Fruit fly (Drosophila melanogaster) whole organism: Measurements from ENCODE around the gene CG5196.

ENCODE experiments used
- CG8478 ChIP-seq: fragments of >200 bp; optimal IDR thresholded peaks from 2 replicates; lab custom pipeline; 2018; ENCODE audit warnings: inconsistent platforms
- Dll ChIP-seq: fragments of >200 bp; optimal IDR thresholded peaks from 2 replicates; lab custom pipeline; 2017
- psq ChIP-seq: fragments of >200 bp; optimal IDR thresholded peaks from 2 replicates; lab custom pipeline; 2017

dm6 chr3R:12423997-12424396, 15.9 kb downstream of the CG5196 start:
- no peak for TF ChIP-seq CG8478
- no peak for TF ChIP-seq psq (lab: Kevin White, UChicago)
- TF ChIP-seq Dll (lab: Kevin White, UChicago): no peak
